Fruit fly (Drosophila melanogaster) whole organism, wandering third instar larva: ENCODE measurements around the gene CG18476.

ENCODE experiments used
- Abd-B ChIP-seq: fragments of >200 bp; optimal IDR thresholded peaks from 2 replicates; lab custom pipeline; 2017; ENCODE audit warnings: missing biosample characterization, missing genetic modification characterization
- CG32264 ChIP-seq: fragments of 200-800 bp; sonication (Bioruptor generic); optimal IDR thresholded peaks from 2 replicates; lab custom pipeline; 2016; ENCODE audit warnings: missing biosample characterization, missing genetic modification characterization
- CG9705 ChIP-seq: fragments of 200-800 bp; sonication (Bioruptor generic); optimal IDR thresholded peaks from 2 replicates; lab custom pipeline; 2018; ENCODE audit warnings: missing biosample characterization, mild to moderate bottlenecking, missing genetic modification characterization
- CrebA ChIP-seq: fragments of 200-800 bp; sonication (Bioruptor generic); optimal IDR thresholded peaks from 2 replicates; lab custom pipeline; 2016; ENCODE audit warnings: missing biosample characterization, mild to moderate bottlenecking, missing genetic modification characterization, borderline replicate concordance
- Dfd ChIP-seq: fragments of >200 bp; optimal IDR thresholded peaks from 2 replicates; lab custom pipeline; 2017; ENCODE audit warnings: missing biosample characterization, missing genetic modification characterization
- Dif ChIP-seq: fragments of 200-275, 200-300 bp; sonication (Bioruptor generic); optimal IDR thresholded peaks from 2 replicates; lab custom pipeline; 2018; ENCODE audit warnings: missing biosample characterization, missing genetic modification characterization; ENCODE audit not compliant: partially characterized antibody
- GATAd ChIP-seq: sonication (Bioruptor generic); optimal IDR thresholded peaks from 2 replicates; lab custom pipeline; 2016; ENCODE audit warnings: missing biosample characterization, missing genetic modification characterization
- HLH106 ChIP-seq: fragments of 200-800 bp; optimal IDR thresholded peaks from 3 replicates; lab custom pipeline; 2019; ENCODE audit warnings: missing biosample characterization, mild to moderate bottlenecking, missing genetic modification characterization, moderate library complexity
- Hnf4 ChIP-seq: fragments of 200-800 bp; sonication (Bioruptor generic); optimal IDR thresholded peaks from 2 replicates; lab custom pipeline; 2016; ENCODE audit warnings: missing biosample characterization, mild to moderate bottlenecking, missing genetic modification characterization
- Hr78 ChIP-seq: fragments of >200 bp; optimal IDR thresholded peaks from 2 replicates; lab custom pipeline; 2017; ENCODE audit warnings: missing biosample characterization, missing genetic modification characterization
- Hr83 ChIP-seq: fragments of 200-300 bp; sonication (Bioruptor generic); optimal IDR thresholded peaks from 2 replicates; lab custom pipeline; 2016; ENCODE audit warnings: missing biosample characterization, mild to moderate bottlenecking, missing genetic modification characterization, moderate library complexity; ENCODE audit not compliant: poor library complexity, severe bottlenecking
- Jra ChIP-seq: sonication (Bioruptor generic); optimal IDR thresholded peaks from 2 replicates; lab custom pipeline; 2016; ENCODE audit warnings: missing biosample characterization, missing genetic modification characterization
- Mio ChIP-seq: sonication (Bioruptor generic); optimal IDR thresholded peaks from 2 replicates; lab custom pipeline; 2016; ENCODE audit warnings: missing biosample characterization, missing genetic modification characterization
- Myc ChIP-seq: fragments of >200 bp; optimal IDR thresholded peaks from 2 replicates; lab custom pipeline; 2017
- N ChIP-seq: fragments of >200 bp; optimal IDR thresholded peaks from 2 replicates; lab custom pipeline; 2018; ENCODE audit warnings: missing biosample characterization, missing external identifiers, missing genetic modification characterization
- OdsH ChIP-seq: fragments of 200-800 bp; sonication (Bioruptor generic); optimal IDR thresholded peaks from 2 replicates; lab custom pipeline; 2016; ENCODE audit warnings: missing biosample characterization, mild to moderate bottlenecking, missing genetic modification characterization
- Rel ChIP-seq, 2 experiments: fragments of 200-800 bp; sonication (Bioruptor generic) in 1 of 2; optimal IDR thresholded peaks; 2 replicates in 1 of 2; 3 replicates in 1 of 2; lab custom pipeline; 2016 to 2019; ENCODE audit warnings: mild to moderate bottlenecking in 2 of 2, missing biosample characterization in 2 of 2, missing genetic modification characterization in 2 of 2, moderate library complexity in 1 of 2
- Sp1 ChIP-seq: fragments of 200-800 bp; sonication (Bioruptor generic); optimal IDR thresholded peaks from 3 replicates; lab custom pipeline; 2019; ENCODE audit warnings: missing biosample characterization, mild to moderate bottlenecking, missing genetic modification characterization, moderate library complexity
- Vsx2 ChIP-seq: fragments of 200-300, 225-300 bp; sonication (Bioruptor generic); optimal IDR thresholded peaks from 2 replicates; lab custom pipeline; 2018; ENCODE audit warnings: missing biosample characterization, missing genetic modification characterization; ENCODE audit not compliant: partially characterized antibody
- br ChIP-seq: fragments of 200-800 bp; sonication (Bioruptor generic); optimal IDR thresholded peaks from 2 replicates; lab custom pipeline; 2016; ENCODE audit warnings: missing biosample characterization, missing genetic modification characterization
- brk ChIP-seq: fragments of 200-800 bp; sonication (Bioruptor generic); optimal IDR thresholded peaks from 2 replicates; lab custom pipeline; 2016; ENCODE audit warnings: missing biosample characterization, mild to moderate bottlenecking, missing genetic modification characterization
- dl ChIP-seq, 2 experiments: fragments of 175-275, 200-275 bp in 1 of 2; fragments of 200-275 bp in 1 of 2; sonication (Bioruptor generic); optimal IDR thresholded peaks; lab custom pipeline; 2018; ENCODE audit warnings: mild to moderate bottlenecking in 2 of 2, missing biosample characterization in 2 of 2, missing genetic modification characterization in 2 of 2, moderate library complexity in 2 of 2; ENCODE audit not compliant: partially characterized antibody in 2 of 2, insufficient read depth in 1 of 2
- dmrt93B ChIP-seq: fragments of 200-800 bp; sonication (Bioruptor generic); optimal IDR thresholded peaks from 2 replicates; lab custom pipeline; 2018; ENCODE audit warnings: missing biosample characterization, mild to moderate bottlenecking, missing genetic modification characterization
- dsf ChIP-seq: sonication (Bioruptor generic); optimal IDR thresholded peaks from 2 replicates; lab custom pipeline; 2016; ENCODE audit warnings: missing biosample characterization, missing genetic modification characterization, borderline replicate concordance
- ey ChIP-seq: fragments of 200-800 bp; sonication (Bioruptor generic); optimal IDR thresholded peaks from 2 replicates; lab custom pipeline; 2016; ENCODE audit warnings: missing biosample characterization, missing genetic modification characterization
- foxo ChIP-seq, 2 experiments: fragments of 200-800 bp; sonication (Bioruptor generic); optimal IDR thresholded peaks; 2 replicates in 1 of 2; 3 replicates in 1 of 2; lab custom pipeline; 2016 to 2017; ENCODE audit warnings: missing biosample characterization in 2 of 2, missing genetic modification characterization in 2 of 2
- fru ChIP-seq: fragments of 200-800 bp; sonication (Bioruptor generic); optimal IDR thresholded peaks from 3 replicates; lab custom pipeline; 2016; ENCODE audit warnings: missing biosample characterization, mild to moderate bottlenecking, missing genetic modification characterization
- h ChIP-seq: fragments of 200-800 bp; sonication (Bioruptor generic); optimal IDR thresholded peaks from 3 replicates; lab custom pipeline; 2016; ENCODE audit warnings: missing biosample characterization, mild to moderate bottlenecking, missing genetic modification characterization
- jim ChIP-seq: fragments of 175-275, 200-325 bp; sonication (Bioruptor generic); optimal IDR thresholded peaks from 2 replicates; lab custom pipeline; 2016; ENCODE audit warnings: missing biosample characterization, mild to moderate bottlenecking, missing genetic modification characterization
- lola ChIP-seq: fragments of >200 bp; optimal IDR thresholded peaks from 2 replicates; lab custom pipeline; 2017; ENCODE audit warnings: missing biosample characterization, missing genetic modification characterization
- pan ChIP-seq: fragments of >200 bp; optimal IDR thresholded peaks from 2 replicates; lab custom pipeline; 2017
- psq ChIP-seq: fragments of 200-800 bp; sonication (Bioruptor generic); optimal IDR thresholded peaks from 3 replicates; lab custom pipeline; 2017; ENCODE audit warnings: missing biosample characterization, mild to moderate bottlenecking, missing genetic modification characterization, moderate library complexity
- rgr ChIP-seq: fragments of 200-800 bp; sonication (Bioruptor generic); optimal IDR thresholded peaks from 3 replicates; lab custom pipeline; 2016; ENCODE audit warnings: missing biosample characterization, mild to moderate bottlenecking, missing genetic modification characterization
- sage ChIP-seq: fragments of 200-800 bp; sonication (Bioruptor generic); optimal IDR thresholded peaks from 2 replicates; lab custom pipeline; 2016; ENCODE audit warnings: missing biosample characterization, mild to moderate bottlenecking, missing genetic modification characterization
- sv ChIP-seq: fragments of 200-800 bp; sonication (Bioruptor generic); optimal IDR thresholded peaks from 3 replicates; lab custom pipeline; 2016; ENCODE audit warnings: missing biosample characterization, missing genetic modification characterization
- tai ChIP-seq: sonication (Bioruptor generic); optimal IDR thresholded peaks from 2 replicates; lab custom pipeline; 2016; ENCODE audit warnings: missing biosample characterization, missing genetic modification characterization
- usp ChIP-seq: fragments of >200 bp; optimal IDR thresholded peaks from 2 replicates; lab custom pipeline; 2017; ENCODE audit warnings: missing biosample characterization, missing genetic modification characterization
- woc ChIP-seq: sonication (Bioruptor generic); optimal IDR thresholded peaks from 2 replicates; lab custom pipeline; 2016; ENCODE audit warnings: missing biosample characterization, mild to moderate bottlenecking, missing genetic modification characterization

Gene CG18476

DNA sequence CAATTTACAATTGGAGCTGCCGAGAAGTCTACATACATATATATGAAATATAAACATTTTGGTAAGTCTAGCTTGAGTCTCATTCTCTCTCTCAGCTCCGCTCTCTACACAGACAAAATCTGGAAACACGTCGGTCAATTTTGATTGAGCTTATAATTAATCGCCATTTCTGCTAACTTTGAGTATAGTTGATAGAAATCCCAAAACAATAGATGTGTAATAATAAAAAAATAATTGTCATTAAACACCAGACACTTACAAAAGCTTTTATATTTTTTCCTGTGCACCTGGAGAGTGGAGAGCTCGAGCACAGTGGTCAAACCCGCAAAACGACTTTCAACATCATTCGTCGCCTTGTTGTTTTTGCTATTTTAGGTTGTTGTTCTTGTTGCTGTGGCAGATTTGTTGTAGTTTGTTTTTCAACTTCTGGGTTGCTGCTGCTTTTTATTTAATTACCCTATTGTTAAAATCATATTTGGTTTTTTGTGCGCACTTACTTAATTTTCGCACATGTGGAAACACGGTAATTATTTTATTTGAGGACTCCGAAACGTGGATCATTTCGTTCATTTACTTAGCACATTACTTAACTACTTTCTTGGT is 21.2 kb downstream of the CG18476 start:
- TF ChIP-seq usp (GFP tag; lab: Kevin White, UChicago): no peak
- peak; percentile 96 for TF ChIP-seq Rel (GFP tag; optimal IDR thresholded peaks at IDR 0.05; lab: Kevin White, UChicago)
- TF ChIP-seq Rel (tag; optimal IDR thresholded peaks at IDR 0.05; lab: Kevin White, UChicago): peak; percentile 30
- TF ChIP-seq Hr83 (GFP tag; lab: Kevin White, UChicago): peak; percentile 94
- peak; percentile 80 for TF ChIP-seq GATAd (GFP tag; lab: Kevin White, UChicago)
- TF ChIP-seq jim (GFP tag; lab: Kevin White, UChicago): peak; percentile 58
- no peak for TF ChIP-seq N (GFP tag; lab: Kevin White, UChicago)
- TF ChIP-seq brk (GFP tag; lab: Kevin White, UChicago): peak; percentile 97
- TF ChIP-seq Dfd (GFP tag; lab: Kevin White, UChicago): no peak
- peak; percentile 99 for TF ChIP-seq OdsH (GFP tag; lab: Kevin White, UChicago)
- TF ChIP-seq Myc (lab: Kevin White, UChicago): no peak
- TF ChIP-seq Dif (GFP tag; lab: Kevin White, UChicago): peak; percentile 22
- peak; percentile 97 for TF ChIP-seq CG32264 (GFP tag; lab: Kevin White, UChicago)
- TF ChIP-seq Hr78 (GFP tag; lab: Kevin White, UChicago): no peak
- peak; percentile 94 for TF ChIP-seq CrebA (GFP tag; lab: Kevin White, UChicago)
- peak; percentile 95 for TF ChIP-seq tai (GFP tag; lab: Kevin White, UChicago)
- TF ChIP-seq foxo (GFP tag; optimal IDR thresholded peaks at IDR 0.05; lab: Kevin White, UChicago): peak; percentile 97 to 99
- peak; percentile 86 for TF ChIP-seq Mio (GFP tag; lab: Kevin White, UChicago)
- peak; percentile 97 for TF ChIP-seq HLH106
- TF ChIP-seq lola (GFP tag; lab: Kevin White, UChicago): no peak
- peak; percentile 97 for TF ChIP-seq Sp1
- peak; percentile 93 for TF ChIP-seq sv
- peak; percentile 92 for TF ChIP-seq Jra (GFP tag; lab: Kevin White, UChicago)
- peak; percentile 90 for TF ChIP-seq dsf (GFP tag; lab: Kevin White, UChicago)
- TF ChIP-seq rgr (GFP tag; lab: Kevin White, UChicago): peak; percentile 99
- no peak for TF ChIP-seq Vsx2 (GFP tag; lab: Kevin White, UChicago)
- no peak for TF ChIP-seq dl (GFP tag; optimal IDR thresholded peaks at IDR 0.05; lab: Kevin White, UChicago; ENCODE audit: insufficient read depth in 1 of 2, partially characterized antibody in 2 of 2)
- peak; percentile 98 for TF ChIP-seq sage
- peak; percentile 69 for TF ChIP-seq CG9705 (GFP tag; lab: Kevin White, UChicago)
- TF ChIP-seq br (GFP tag; lab: Kevin White, UChicago): peak; percentile 99
- peak; percentile 99 for TF ChIP-seq h (GFP tag; lab: Kevin White, UChicago)
- no peak for TF ChIP-seq Abd-B (GFP tag; lab: Kevin White, UChicago)
- no peak for TF ChIP-seq pan (lab: Kevin White, UChicago)
- TF ChIP-seq dmrt93B: peak; percentile 95
- peak; percentile 98 for TF ChIP-seq fru (GFP tag; lab: Kevin White, UChicago)
- TF ChIP-seq ey (GFP tag; lab: Kevin White, UChicago): peak; percentile 99
- peak; percentile 98 for TF ChIP-seq Hnf4 (GFP tag; lab: Kevin White, UChicago)
- TF ChIP-seq psq (GFP tag; lab: Kevin White, UChicago): peak; percentile 94
- TF ChIP-seq woc (GFP tag; lab: Kevin White, UChicago): peak; percentile 94

- TF ChIP-seq woc (GFP tag; lab: Kevin White, UChicago) (peak; percentile 87), CrebA (GFP tag; lab: Kevin White, UChicago) (peak; percentile 59), usp (GFP tag; lab: Kevin White, UChicago) (no peak), pan (lab: Kevin White, UChicago) (no peak), CG32264 (GFP tag; lab: Kevin White, UChicago) (peak; percentile 71), Dif (GFP tag; lab: Kevin White, UChicago) (no peak), lola (GFP tag; lab: Kevin White, UChicago) (no peak), tai (GFP tag; lab: Kevin White, UChicago) (peak; percentile 84), jim (GFP tag; lab: Kevin White, UChicago) (no peak), sage (peak; percentile 91), OdsH (GFP tag; lab: Kevin White, UChicago) (peak; percentile 94), Jra (GFP tag; lab: Kevin White, UChicago) (peak; percentile 27), HLH106 (peak; percentile 87), dl (GFP tag; optimal IDR thresholded peaks at IDR 0.05; lab: Kevin White, UChicago; ENCODE audit: insufficient read depth in 1 of 2, partially characterized antibody in 2 of 2) (peak in 1 of 2 experiments; percentile 30), GATAd (GFP tag; lab: Kevin White, UChicago) (peak; percentile 70), rgr (GFP tag; lab: Kevin White, UChicago) (peak; percentile 96), Hr78 (GFP tag; lab: Kevin White, UChicago) (no peak), CG9705 (GFP tag; lab: Kevin White, UChicago) (peak; percentile 54), Abd-B (GFP tag; lab: Kevin White, UChicago) (no peak), brk (GFP tag; lab: Kevin White, UChicago) (peak; percentile 96), foxo (GFP tag; optimal IDR thresholded peaks at IDR 0.05; lab: Kevin White, UChicago) (peak in 1 of 2 experiments; percentile 95), Rel (GFP tag; optimal IDR thresholded peaks at IDR 0.05; lab: Kevin White, UChicago) (peak; percentile 88), Rel (tag; optimal IDR thresholded peaks at IDR 0.05; lab: Kevin White, UChicago) (peak; percentile 94), h (GFP tag; lab: Kevin White, UChicago) (peak; percentile 95), Sp1 (peak; percentile 86), Myc (lab: Kevin White, UChicago) (no peak), dmrt93B (peak; percentile 75), dsf (GFP tag; lab: Kevin White, UChicago) (peak; percentile 60), Hnf4 (GFP tag; lab: Kevin White, UChicago) (peak; percentile 86), Dfd (GFP tag; lab: Kevin White, UChicago) (no peak), Vsx2 (GFP tag; lab: Kevin White, UChicago) (no peak), sv (peak; percentile 89), Hr83 (GFP tag; lab: Kevin White, UChicago) (peak; percentile 49), N (GFP tag; lab: Kevin White, UChicago) (no peak), fru (GFP tag; lab: Kevin White, UChicago) (peak; percentile 92), br (GFP tag; lab: Kevin White, UChicago) (peak; percentile 86), Mio (GFP tag; lab: Kevin White, UChicago) (no peak), psq (GFP tag; lab: Kevin White, UChicago) (peak; percentile 89)
These were observed 22.0 kb downstream of the CG18476 start, which contains the start of gene CG42327 for dm6 chr3R:11655873-11656374. TSS of gene CG42327 (plus strand) at chr3R:11656149.
